Fruit fly (Drosophila melanogaster) whole organism, embryonic: Measurements from ENCODE around the gene CG32163.
A peak's percentile ranks its signal among the peaks of the same experiment; 100 is the strongest.

Experiments
- Bgb ChIP-seq: fragments of 200-800 bp; sonication (Bioruptor generic); IDR thresholded peaks from 2 replicates; pipeline ENCODE4 v1.3.6; 2022; ENCODE audit warnings: missing biosample characterization, missing genetic modification characterization; ENCODE audit not compliant: partially characterized antibody
- CG10366 ChIP-seq: fragments of 200-800 bp; sonication (Bioruptor generic); IDR thresholded peaks from 2 replicates; pipeline ENCODE4 v1.3.6; 2022; ENCODE audit warnings: missing biosample characterization, missing genetic modification characterization
- CG10462 ChIP-seq: fragments of 200-800 bp; sonication (Bioruptor generic); optimal IDR thresholded peaks from 2 replicates; lab custom pipeline; 2016; ENCODE audit warnings: missing biosample characterization, missing genetic modification characterization
- CG12155 ChIP-seq: fragments of 200-800 bp; sonication (Bioruptor generic); optimal IDR thresholded peaks from 3 replicates; lab custom pipeline; 2016; ENCODE audit warnings: missing biosample characterization, missing genetic modification characterization
- CG13424 ChIP-seq: fragments of 200-800 bp; sonication (Bioruptor generic); optimal IDR thresholded peaks from 2 replicates; lab custom pipeline; 2019; ENCODE audit warnings: missing biosample characterization, mild to moderate bottlenecking, missing genetic modification characterization, moderate library complexity
- CG14860 ChIP-seq: fragments of 200-800 bp; sonication (Bioruptor generic); IDR thresholded peaks from 3 replicates; pipeline ENCODE4 v1.3.6; 2022; ENCODE audit warnings: missing biosample characterization, missing genetic modification characterization; ENCODE audit not compliant: partially characterized antibody
- CG1602 ChIP-seq: fragments of 200-800 bp; sonication (Bioruptor generic); optimal IDR thresholded peaks from 3 replicates; lab custom pipeline; 2016; ENCODE audit warnings: missing biosample characterization, missing genetic modification characterization
- CG17359 ChIP-seq: fragments of 200-800 bp; sonication (Bioruptor generic); optimal IDR thresholded peaks from 3 replicates; lab custom pipeline; 2018; ENCODE audit warnings: missing biosample characterization, mild to moderate bottlenecking, missing genetic modification characterization, moderate library complexity
- CG17385 ChIP-seq: fragments of 200-800 bp; sonication (Bioruptor generic); optimal IDR thresholded peaks from 3 replicates; lab custom pipeline; 2018; ENCODE audit warnings: missing biosample characterization, mild to moderate bottlenecking, missing genetic modification characterization
- CG2120 ChIP-seq: fragments of 200-800 bp; sonication (Bioruptor generic); optimal IDR thresholded peaks from 3 replicates; lab custom pipeline; 2016; ENCODE audit warnings: missing biosample characterization, missing genetic modification characterization
- CG2129 ChIP-seq: fragments of 200-800 bp; sonication (Bioruptor generic); IDR thresholded peaks from 2 replicates; pipeline ENCODE4 v1.3.6; 2022; ENCODE audit warnings: missing biosample characterization, missing genetic modification characterization; ENCODE audit not compliant: partially characterized antibody
- CG2875 ChIP-seq: fragments of 200-800 bp; sonication (Bioruptor generic); optimal IDR thresholded peaks from 2 replicates; lab custom pipeline; 2017; ENCODE audit warnings: missing biosample characterization, mild to moderate bottlenecking, missing genetic modification characterization, missing genetic modification reagents
- CG31365 ChIP-seq: fragments of 200-800 bp; sonication (Bioruptor generic); optimal IDR thresholded peaks from 2 replicates; lab custom pipeline; 2018; ENCODE audit warnings: missing biosample characterization, mild to moderate bottlenecking, missing genetic modification characterization
- CG31441 ChIP-seq: fragments of 200-800 bp; sonication (Bioruptor generic); IDR thresholded peaks from 2 replicates; pipeline ENCODE4 v1.3.6; 2022; ENCODE audit warnings: missing biosample characterization, missing genetic modification characterization
- CG3163 ChIP-seq: fragments of 200-800 bp; sonication (Bioruptor generic); optimal IDR thresholded peaks from 3 replicates; lab custom pipeline; 2016; ENCODE audit warnings: missing biosample characterization, missing genetic modification characterization
- CG33557 ChIP-seq: fragments of 200-800 bp; sonication (Bioruptor generic); optimal IDR thresholded peaks from 2 replicates; lab custom pipeline; 2019; ENCODE audit warnings: missing biosample characterization, mild to moderate bottlenecking, missing genetic modification characterization, moderate library complexity
- CG9215 ChIP-seq: fragments of 200-800 bp; sonication (Bioruptor generic); IDR thresholded peaks from 2 replicates; pipeline ENCODE4 v1.3.6; 2022; ENCODE audit warnings: missing biosample characterization, missing genetic modification characterization
- HLH3B ChIP-seq: fragments of 200-800 bp; sonication (Bioruptor generic); IDR thresholded peaks from 2 replicates; pipeline ENCODE4 v1.3.6; 2022; ENCODE audit warnings: missing biosample characterization, missing genetic modification characterization
- Hmx ChIP-seq: fragments of 200-800 bp; sonication (Bioruptor generic); optimal IDR thresholded peaks from 2 replicates; lab custom pipeline; 2016; ENCODE audit warnings: missing biosample characterization, missing genetic modification characterization
- Lim3 ChIP-seq: fragments of 200-800 bp; sonication (Bioruptor generic); IDR thresholded peaks from 2 replicates; pipeline ENCODE4 v1.3.6; 2022; ENCODE audit warnings: missing biosample characterization, missing genetic modification characterization
- Lpt ChIP-seq: fragments of >200 bp; optimal IDR thresholded peaks from 2 replicates; lab custom pipeline; 2018; ENCODE audit warnings: missing biosample characterization, missing genetic modification characterization
- Nf-YA ChIP-seq: fragments of 200-800 bp; sonication (Bioruptor generic); IDR thresholded peaks from 2 replicates; pipeline ENCODE4 v1.3.6; 2022; ENCODE audit warnings: missing biosample characterization, missing genetic modification characterization
- NfI ChIP-seq: fragments of 200-800 bp; sonication (Bioruptor generic); optimal IDR thresholded peaks from 3 replicates; lab custom pipeline; 2018; ENCODE audit warnings: missing biosample characterization, mild to moderate bottlenecking, missing genetic modification characterization, moderate library complexity
- Ptx1 ChIP-seq: fragments of 200-800 bp; sonication (Bioruptor generic); IDR thresholded peaks from 2 replicates; pipeline ENCODE4 v1.3.6; 2022; ENCODE audit warnings: missing biosample characterization, missing genetic modification characterization
- Side ChIP-seq: fragments of 200-800 bp; sonication (Bioruptor generic); optimal IDR thresholded peaks from 2 replicates; lab custom pipeline; 2016; ENCODE audit warnings: missing biosample characterization, missing genetic modification characterization
- Sin3A ChIP-seq: fragments of >200 bp; optimal IDR thresholded peaks from 2 replicates; lab custom pipeline; 2018
- Sox100B ChIP-seq: fragments of 200-800 bp; sonication (Bioruptor generic); optimal IDR thresholded peaks from 3 replicates; lab custom pipeline; 2018; ENCODE audit warnings: missing biosample characterization, mild to moderate bottlenecking, missing genetic modification characterization
- Sry-β ChIP-seq: fragments of 200-800 bp; sonication (Bioruptor generic); optimal IDR thresholded peaks from 2 replicates; lab custom pipeline; 2018; ENCODE audit warnings: missing biosample characterization, mild to moderate bottlenecking, missing genetic modification characterization, moderate library complexity
- al ChIP-seq: fragments of 200-800 bp; sonication (Bioruptor generic); IDR thresholded peaks from 2 replicates; pipeline ENCODE4 v1.3.6; 2022; ENCODE audit warnings: missing biosample characterization, missing genetic modification characterization
- ash1 ChIP-seq: fragments of 200-800 bp; sonication (Bioruptor generic); optimal IDR thresholded peaks from 2 replicates; lab custom pipeline; 2018; ENCODE audit warnings: missing biosample characterization, mild to moderate bottlenecking, missing genetic modification characterization
- cad ChIP-seq: fragments of >200 bp; optimal IDR thresholded peaks from 2 replicates; lab custom pipeline; 2017; ENCODE audit warnings: missing biosample characterization, missing genetic modification characterization
- cas ChIP-seq: fragments of 200-800 bp; sonication (Bioruptor generic); IDR thresholded peaks from 2 replicates; pipeline ENCODE4 v1.3.6; 2022; ENCODE audit warnings: missing biosample characterization, missing genetic modification characterization
- chm ChIP-seq: fragments of 200-800 bp; sonication (Bioruptor generic); IDR thresholded peaks from 2 replicates; pipeline ENCODE4 v1.3.6; 2022; ENCODE audit warnings: missing biosample characterization, missing genetic modification characterization
- crp ChIP-seq, 2 experiments: fragments of 200-800 bp; sonication (Bioruptor generic); optimal IDR thresholded peaks; 2 replicates in 1 of 2; 3 replicates in 1 of 2; lab custom pipeline; 2017; ENCODE audit warnings: missing biosample characterization in 2 of 2, missing genetic modification characterization in 2 of 2, mild to moderate bottlenecking in 1 of 2, moderate library complexity in 1 of 2
- danr ChIP-seq: fragments of 200-800 bp; sonication (Bioruptor generic); IDR thresholded peaks from 2 replicates; pipeline ENCODE4 v1.3.6; 2022; ENCODE audit warnings: missing biosample characterization, missing genetic modification characterization
- dmrt99B ChIP-seq: fragments of 200-800 bp; sonication (Bioruptor generic); optimal IDR thresholded peaks from 2 replicates; lab custom pipeline; 2018; ENCODE audit warnings: missing biosample characterization, mild to moderate bottlenecking, missing genetic modification characterization, moderate library complexity
- fd96Cb ChIP-seq: fragments of 200-800 bp; sonication (Bioruptor generic); optimal IDR thresholded peaks from 2 replicates; lab custom pipeline; 2018; ENCODE audit warnings: missing biosample characterization, mild to moderate bottlenecking, missing genetic modification characterization, moderate library complexity
- gce ChIP-seq: fragments of 200-800 bp; sonication (Bioruptor generic); IDR thresholded peaks from 3 replicates; pipeline ENCODE4 v1.3.6; 2022; ENCODE audit warnings: missing biosample characterization, missing genetic modification characterization
- h ChIP-seq: fragments of >200 bp; optimal IDR thresholded peaks from 2 replicates; lab custom pipeline; 2017
- hth ChIP-seq: fragments of >200 bp; optimal IDR thresholded peaks from 2 replicates; lab custom pipeline; 2017; ENCODE audit warnings: inconsistent platforms
- luna ChIP-seq: fragments of 200-800 bp; sonication (Bioruptor generic); optimal IDR thresholded peaks from 2 replicates; lab custom pipeline; 2016; ENCODE audit warnings: missing biosample characterization, missing genetic modification characterization
- nmo ChIP-seq: fragments of 200-800 bp; sonication (Bioruptor generic); optimal IDR thresholded peaks from 2 replicates; lab custom pipeline; 2018; ENCODE audit warnings: missing biosample characterization, mild to moderate bottlenecking, missing genetic modification characterization, moderate library complexity
- pita ChIP-seq: fragments of 200-800 bp; sonication (Bioruptor generic); optimal IDR thresholded peaks from 2 replicates; lab custom pipeline; 2017; ENCODE audit warnings: missing biosample characterization, mild to moderate bottlenecking, missing genetic modification characterization
- pros ChIP-seq: fragments of 200-800 bp; sonication (Bioruptor generic); optimal IDR thresholded peaks from 3 replicates; lab custom pipeline; 2019; ENCODE audit warnings: missing biosample characterization, mild to moderate bottlenecking, missing genetic modification characterization, moderate library complexity
- sens-2 ChIP-seq: fragments of 200-800 bp; sonication (Bioruptor generic); IDR thresholded peaks from 2 replicates; pipeline ENCODE4 v1.3.6; 2022; ENCODE audit warnings: missing biosample characterization, missing genetic modification characterization
- sima ChIP-seq: fragments of 200-800 bp; sonication (Bioruptor generic); optimal IDR thresholded peaks from 2 replicates; lab custom pipeline; 2016; ENCODE audit warnings: missing biosample characterization, missing genetic modification characterization
- slbo ChIP-seq: fragments of 200-800 bp; sonication (Bioruptor generic); IDR thresholded peaks from 2 replicates; pipeline ENCODE4 v1.3.6; 2022; ENCODE audit warnings: missing biosample characterization, missing genetic modification characterization
- slou ChIP-seq: fragments of 200-800 bp; sonication (Bioruptor generic); optimal IDR thresholded peaks from 3 replicates; lab custom pipeline; 2016; ENCODE audit warnings: missing biosample characterization, missing genetic modification characterization
- sob ChIP-seq: fragments of 200-800 bp; sonication (Bioruptor generic); IDR thresholded peaks from 2 replicates; pipeline ENCODE4 v1.3.6; 2022; ENCODE audit warnings: missing biosample characterization, missing genetic modification characterization
- trh ChIP-seq: fragments of 200-800 bp; sonication (Bioruptor generic); optimal IDR thresholded peaks from 2 replicates; lab custom pipeline; 2016; ENCODE audit warnings: missing biosample characterization, missing genetic modification characterization
- tx ChIP-seq: fragments of 200-800 bp; sonication (Bioruptor generic); optimal IDR thresholded peaks from 2 replicates; lab custom pipeline; 2016; ENCODE audit warnings: missing biosample characterization, missing genetic modification characterization
- unpg ChIP-seq: fragments of 200-800 bp; sonication (Bioruptor generic); optimal IDR thresholded peaks from 3 replicates; lab custom pipeline; 2018; ENCODE audit warnings: missing biosample characterization, mild to moderate bottlenecking, missing genetic modification characterization, moderate library complexity

CG32163 gene

DNA sequence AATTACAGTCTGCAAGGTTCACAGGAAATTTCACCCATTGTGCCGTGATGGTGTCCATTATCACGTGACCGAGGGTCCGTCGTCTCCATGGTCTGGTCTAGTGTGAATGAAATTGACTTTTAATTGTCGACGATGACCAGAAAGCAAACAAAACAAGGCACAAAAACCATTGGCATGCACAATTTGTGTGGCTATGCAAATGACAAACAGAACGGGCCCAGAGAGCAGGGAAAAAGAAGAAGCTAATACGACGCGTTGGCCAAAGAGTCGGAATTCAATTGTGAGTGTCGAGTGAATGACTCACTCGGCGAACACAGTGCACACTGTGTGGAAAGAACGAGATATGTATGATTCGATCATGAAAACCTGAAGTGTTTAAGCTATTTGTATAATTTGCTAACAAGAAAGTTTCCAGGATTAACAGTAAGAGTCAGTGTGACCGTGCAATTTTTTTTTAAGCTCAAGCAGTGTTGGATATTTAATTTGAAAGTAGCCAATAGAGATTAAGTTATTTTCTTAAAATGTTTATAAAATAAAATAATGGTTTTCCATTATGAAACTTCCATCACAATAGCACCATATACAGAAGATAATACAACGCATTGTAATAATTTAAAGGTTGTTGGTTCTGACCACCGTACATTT is 48.7 kb downstream of the CG32163 start (continued):
- TF ChIP-seq CG33557 (GFP tag; lab: Kevin White, UChicago) (no peak), sens-2 (GFP tag; lab: Robert Waterston, UW) (no peak), unpg (GFP tag; lab: Kevin White, UChicago) (peak; percentile 27), Sin3A (lab: Kevin White, UChicago) (no peak), pita (GFP tag; lab: Kevin White, UChicago) (no peak), tx (GFP tag; lab: Kevin White, UChicago) (no peak), crp (GFP tag; optimal IDR thresholded peaks at IDR 0.05; lab: Kevin White, UChicago) (no peak), CG2875 (GFP tag; lab: Kevin White, UChicago) (peak; percentile 3), dmrt99B (tag; lab: Kevin White, UChicago) (peak; percentile 16), NfI (GFP tag; lab: Kevin White, UChicago) (peak; percentile 26), Ptx1 (GFP tag; lab: Robert Waterston, UW) (peak; percentile 45), hth (no peak), h (lab: Kevin White, UChicago) (no peak), pros (GFP tag; lab: Kevin White, UChicago) (no peak), Sry-β (GFP tag; lab: Kevin White, UChicago) (no peak), CG9215 (GFP tag; lab: Robert Waterston, UW) (no peak), CG31441 (GFP tag; lab: Robert Waterston, UW) (peak; percentile 55), chm (GFP tag; lab: Robert Waterston, UW) (no peak), CG1602 (GFP tag; lab: Kevin White, UChicago) (no peak), HLH3B (GFP tag; lab: Robert Waterston, UW) (0 out of 2 replicates have a peak, but pooled peaks have one; percentile 4), CG17385 (peak; percentile 39), CG14860 (GFP tag; lab: Robert Waterston, UW) (no peak), danr (GFP tag; lab: Robert Waterston, UW) (no peak), luna (GFP tag; lab: Kevin White, UChicago) (no peak), cas (GFP tag; lab: Robert Waterston, UW) (no peak), Lpt (GFP tag; lab: Kevin White, UChicago) (no peak), trh (GFP tag; lab: Kevin White, UChicago) (no peak), CG2129 (no peak), sima (GFP tag; lab: Kevin White, UChicago) (no peak), al (GFP tag; lab: Robert Waterston, UW) (no peak), Side (GFP tag; lab: Kevin White, UChicago) (no peak), CG17359 (tag; lab: Kevin White, UChicago) (peak; percentile 15), Lim3 (GFP tag; lab: Robert Waterston, UW) (no peak), CG12155 (GFP tag; lab: Kevin White, UChicago) (no peak), nmo (peak; percentile 51), fd96Cb (tag; lab: Kevin White, UChicago) (peak; percentile 21), CG3163 (GFP tag; lab: Kevin White, UChicago) (no peak), CG31365 (tag; lab: Kevin White, UChicago) (no peak), Sox100B (peak; percentile 18), gce (no peak), CG10462 (GFP tag; lab: Kevin White, UChicago) (no peak), Hmx (no peak), CG13424 (tag; lab: Kevin White, UChicago) (no peak), slou (GFP tag; lab: Kevin White, UChicago) (no peak), CG2120 (GFP tag; lab: Kevin White, UChicago) (peak; percentile 4), CG10366 (GFP tag; lab: Robert Waterston, UW) (peak; percentile 23; the same call in 1 of the 2 replicates), sob (GFP tag; lab: Robert Waterston, UW) (0 out of 2 replicates have a peak, but pooled peaks have one; percentile 18), ash1 (GFP tag; lab: Kevin White, UChicago) (no peak), Bgb (no peak), slbo (no peak), Nf-YA (no peak), cad (GFP tag; lab: Kevin White, UChicago) (no peak)
